Fruit fly (Drosophila melanogaster) whole organism, embryonic: ENCODE results near the gene CG10576.

ENCODE experiments used
- Atf3 ChIP-seq: fragments of 200-800 bp; sonication (Bioruptor generic); optimal IDR thresholded peaks from 3 replicates; lab custom pipeline; 2016; ENCODE audit warnings: missing biosample characterization, missing genetic modification characterization
- Awh ChIP-seq: fragments of 200-800 bp; sonication (Bioruptor generic); IDR thresholded peaks from 2 replicates; pipeline ENCODE4, ENCODE4 v1.3.6; 2022; ENCODE audit warnings: missing biosample characterization, missing genetic modification characterization
- CG10209 ChIP-seq: fragments of 200-800 bp; sonication (Bioruptor generic); optimal IDR thresholded peaks from 3 replicates; lab custom pipeline; 2017; ENCODE audit warnings: missing biosample characterization, mild to moderate bottlenecking, missing genetic modification characterization, missing genetic modification reagents
- CG11696 ChIP-seq: fragments of 200-800 bp; sonication (Bioruptor generic); IDR thresholded peaks from 2 replicates; pipeline ENCODE4 v1.3.6; 2022; ENCODE audit warnings: missing biosample characterization, missing genetic modification characterization
- CG15514 ChIP-seq: fragments of 200-800 bp; sonication (Bioruptor generic); optimal IDR thresholded peaks from 3 replicates; lab custom pipeline; 2017; ENCODE audit warnings: missing biosample characterization, missing genetic modification characterization, mild to moderate bottlenecking, moderate library complexity, missing genetic modification reagents
- CG1832 ChIP-seq: fragments of 200-800 bp; sonication (Bioruptor generic); optimal IDR thresholded peaks from 2 replicates; lab custom pipeline; 2017; ENCODE audit warnings: missing biosample characterization, mild to moderate bottlenecking, missing genetic modification characterization, inconsistent platforms
- CG2116 ChIP-seq: fragments of 200-800 bp; sonication (Bioruptor generic); optimal IDR thresholded peaks from 3 replicates; lab custom pipeline; 2018; ENCODE audit warnings: missing biosample characterization, mild to moderate bottlenecking, missing genetic modification characterization
- CG2199 ChIP-seq: fragments of 200-800 bp; sonication (Bioruptor generic); IDR thresholded peaks from 3 replicates; pipeline ENCODE4 v1.3.6; 2022; ENCODE audit warnings: missing biosample characterization, missing genetic modification characterization
- CG2875 ChIP-seq: fragments of 200-800 bp; sonication (Bioruptor generic); optimal IDR thresholded peaks from 2 replicates; lab custom pipeline; 2017; ENCODE audit warnings: missing biosample characterization, mild to moderate bottlenecking, missing genetic modification characterization, missing genetic modification reagents
- CG33213 ChIP-seq: fragments of 200-800 bp; sonication (Bioruptor generic); optimal IDR thresholded peaks from 3 replicates; lab custom pipeline; 2016; ENCODE audit warnings: missing biosample characterization, missing genetic modification characterization
- CG4328 ChIP-seq: fragments of 200-800 bp; sonication (Bioruptor generic); optimal IDR thresholded peaks from 3 replicates; lab custom pipeline; 2017; ENCODE audit warnings: missing biosample characterization, missing genetic modification reagents, missing genetic modification characterization
- CG6689 ChIP-seq: fragments of 200-800 bp; sonication (Bioruptor generic); IDR thresholded peaks from 2 replicates; pipeline ENCODE4 v1.3.6; 2022; ENCODE audit warnings: missing biosample characterization, missing genetic modification characterization
- CG8924 ChIP-seq: fragments of 200-800 bp; optimal IDR thresholded peaks from 3 replicates; lab custom pipeline; 2019; ENCODE audit warnings: missing biosample characterization, mild to moderate bottlenecking, missing genetic modification characterization, moderate library complexity
- CG9437 ChIP-seq: fragments of 200-800 bp; sonication (Bioruptor generic); optimal IDR thresholded peaks from 2 replicates; lab custom pipeline; 2018; ENCODE audit warnings: missing biosample characterization, mild to moderate bottlenecking, missing genetic modification characterization
- CTCF ChIP-seq: fragments of 200-800 bp; sonication (Bioruptor generic); optimal IDR thresholded peaks from 2 replicates; lab custom pipeline; 2017; ENCODE audit warnings: missing biosample characterization, mild to moderate bottlenecking, missing genetic modification characterization, moderate library complexity
- CoRest ChIP-seq: fragments of 200-800 bp; sonication (Bioruptor generic); optimal IDR thresholded peaks from 3 replicates; lab custom pipeline; 2018; ENCODE audit warnings: missing biosample characterization, mild to moderate bottlenecking, missing genetic modification characterization, moderate library complexity
- Drgx ChIP-seq: fragments of 200-800 bp; sonication (Bioruptor generic); IDR thresholded peaks from 2 replicates; pipeline ENCODE4 v1.3.6; 2022; ENCODE audit warnings: missing biosample characterization, missing genetic modification characterization
- Ets65A ChIP-seq: fragments of 200-800 bp; sonication (Bioruptor generic); peaks from one replicate; lab custom pipeline; 2016; ENCODE audit warnings: missing biosample characterization, missing genetic modification characterization
- Fer1 ChIP-seq: fragments of 200-800 bp; sonication (Bioruptor generic); optimal IDR thresholded peaks from 2 replicates; lab custom pipeline; 2017; ENCODE audit warnings: missing biosample characterization, mild to moderate bottlenecking, missing genetic modification characterization
- Fer3 ChIP-seq: fragments of 200-800 bp; sonication (Bioruptor generic); optimal IDR thresholded peaks from 2 replicates; lab custom pipeline; 2018; ENCODE audit warnings: missing biosample characterization, mild to moderate bottlenecking, missing genetic modification characterization, moderate library complexity
- Med ChIP-seq: fragments of 200-800 bp; sonication (Bioruptor generic); peaks from one replicate; lab custom pipeline; 2016; ENCODE audit warnings: missing biosample characterization, missing genetic modification characterization, mild to moderate bottlenecking, inconsistent platforms, moderate library complexity
- NC2α ChIP-seq: fragments of 200-800 bp; sonication (Bioruptor generic); optimal IDR thresholded peaks from 2 replicates; lab custom pipeline; 2016; ENCODE audit warnings: missing biosample characterization, missing genetic modification characterization
- Oli ChIP-seq: fragments of 200-800 bp; sonication (Bioruptor generic); optimal IDR thresholded peaks from 2 replicates; lab custom pipeline; 2018; ENCODE audit warnings: missing biosample characterization, mild to moderate bottlenecking, missing genetic modification characterization, moderate library complexity
- Rfx ChIP-seq: fragments of 200-800 bp; sonication (Bioruptor generic); IDR thresholded peaks from 2 replicates; pipeline ENCODE4 v1.3.6; 2022; ENCODE audit warnings: missing biosample characterization, missing genetic modification characterization
- Sin3A ChIP-seq: fragments of >200 bp; optimal IDR thresholded peaks from 2 replicates; lab custom pipeline; 2018
- chinmo ChIP-seq: fragments of 200-800 bp; sonication (Bioruptor generic); IDR thresholded peaks from 4 replicates; pipeline ENCODE4 v1.3.6; 2022; ENCODE audit warnings: missing biosample characterization, missing genetic modification characterization; ENCODE audit not compliant: partially characterized antibody
- corto ChIP-seq: fragments of 200-800 bp; sonication (Bioruptor generic); optimal IDR thresholded peaks from 2 replicates; lab custom pipeline; 2016; ENCODE audit warnings: missing biosample characterization, mild to moderate bottlenecking, missing genetic modification characterization, moderate library complexity
- en ChIP-seq: fragments of 200-800 bp; sonication (Bioruptor generic); optimal IDR thresholded peaks from 2 replicates; lab custom pipeline; 2016; ENCODE audit warnings: missing biosample characterization, missing genetic modification characterization
- gcm ChIP-seq: fragments of 200-800 bp; sonication (Bioruptor generic); optimal IDR thresholded peaks from 2 replicates; lab custom pipeline; 2019; ENCODE audit warnings: missing biosample characterization, mild to moderate bottlenecking, missing genetic modification characterization, moderate library complexity
- grau ChIP-seq: fragments of 200-800 bp; optimal IDR thresholded peaks from 3 replicates; lab custom pipeline; 2019; ENCODE audit warnings: missing biosample characterization, mild to moderate bottlenecking, missing genetic modification characterization, moderate library complexity
- gsb ChIP-seq: fragments of 200-800 bp; sonication (Bioruptor generic); IDR thresholded peaks from 2 replicates; pipeline ENCODE4 v1.3.6; 2022; ENCODE audit warnings: missing biosample characterization, missing genetic modification characterization
- gt ChIP-seq: fragments of 200-800 bp; sonication (Bioruptor generic); IDR thresholded peaks from 2 replicates; pipeline ENCODE4 v1.3.6; 2022; ENCODE audit warnings: missing biosample characterization, missing genetic modification characterization
- her ChIP-seq: fragments of 200-800 bp; sonication (Bioruptor generic); optimal IDR thresholded peaks from 2 replicates; lab custom pipeline; 2016; ENCODE audit warnings: missing biosample characterization, missing genetic modification characterization
- kay ChIP-seq: fragments of 200-800 bp; sonication (Bioruptor generic); optimal IDR thresholded peaks from 2 replicates; lab custom pipeline; 2016; ENCODE audit warnings: missing biosample characterization, missing genetic modification characterization
- lilli ChIP-seq: fragments of 200-800 bp; sonication (Bioruptor generic); optimal IDR thresholded peaks from 3 replicates; lab custom pipeline; 2016; ENCODE audit warnings: missing biosample characterization, missing genetic modification characterization
- lmd ChIP-seq: fragments of 200-800 bp; sonication (Bioruptor generic); IDR thresholded peaks from 2 replicates; pipeline ENCODE4 v1.3.6; 2022; ENCODE audit warnings: missing biosample characterization, missing genetic modification characterization
- mld ChIP-seq: fragments of 200-800 bp; sonication (Bioruptor generic); IDR thresholded peaks from 3 replicates; pipeline ENCODE4 v1.3.6; 2022; ENCODE audit warnings: missing biosample characterization, missing genetic modification characterization; ENCODE audit not compliant: partially characterized antibody
- onecut ChIP-seq: fragments of 200-800 bp; sonication (Bioruptor generic); IDR thresholded peaks from 2 replicates; pipeline ENCODE4 v1.3.6; 2022; ENCODE audit warnings: missing biosample characterization, missing genetic modification characterization
- prd ChIP-seq, 3 experiments: fragments of >200 bp in 2 of 3; fragments of 200-800 bp in 1 of 3; sonication (Bioruptor generic) in 1 of 3; optimal IDR thresholded peaks in 2 of 3; IDR thresholded peaks in 1 of 3; 2 replicates in 2 of 3; 3 replicates in 1 of 3; pipeline versions ENCODE4 v1.3.6 to Lab custom; 2017 to 2022; ENCODE audit warnings: missing biosample characterization in 1 of 3, missing genetic modification characterization in 1 of 3
- shn ChIP-seq: fragments of 200-800 bp; sonication (Bioruptor generic); optimal IDR thresholded peaks from 3 replicates; lab custom pipeline; 2016; ENCODE audit warnings: missing biosample characterization, missing genetic modification characterization
- sna ChIP-seq: fragments of 200-800 bp; sonication (Bioruptor generic); IDR thresholded peaks from 2 replicates; pipeline ENCODE4 v1.3.6; 2022; ENCODE audit warnings: missing biosample characterization, missing genetic modification characterization; ENCODE audit not compliant: partially characterized antibody
- stc ChIP-seq: fragments of 200-800 bp; sonication (Bioruptor generic); IDR thresholded peaks from 2 replicates; pipeline ENCODE4 v1.3.6; 2022; ENCODE audit warnings: missing biosample characterization, missing genetic modification characterization
- tap ChIP-seq: fragments of 200-800 bp; optimal IDR thresholded peaks from 3 replicates; lab custom pipeline; 2019; ENCODE audit warnings: missing biosample characterization, mild to moderate bottlenecking, missing genetic modification characterization, moderate library complexity
- twi ChIP-seq: fragments of 200-800 bp; optimal IDR thresholded peaks from 2 replicates; lab custom pipeline; 2019; ENCODE audit warnings: missing biosample characterization, mild to moderate bottlenecking, missing genetic modification characterization, moderate library complexity

The CG10576 gene

dm6 chr3L:5807370-5808100, 42.0 kb upstream of the CG10576 start (continued):
- TF ChIP-seq lilli (GFP tag; lab: Kevin White, UChicago) = peak; percentile 1
- no peak for TF ChIP-seq CG10209 (GFP tag; lab: Kevin White, UChicago)
- TF ChIP-seq Med (GFP tag; lab: Kevin White, UChicago) = peak; percentile 75
- no peak for TF ChIP-seq CG1832 (GFP tag; lab: Kevin White, UChicago)
- peak; percentile 30; the same call in 1 of the 2 replicates for TF ChIP-seq stc (GFP tag; lab: Robert Waterston, UW)
- 0 out of 2 replicates have a peak, but pooled peaks have one; percentile 17 for TF ChIP-seq onecut (GFP tag; lab: Robert Waterston, UW)
- TF ChIP-seq prd (optimal IDR thresholded peaks at IDR 0.05; lab: Kevin White, UChicago) = no peak
- 0 out of 3 replicates have a peak, but pooled peaks have one; percentile 20 for TF ChIP-seq prd (GFP tag; IDR thresholded peaks at IDR 0.05; lab: Robert Waterston, UW)
- no peak for TF ChIP-seq CG6689 (GFP tag; lab: Robert Waterston, UW)
- no peak for TF ChIP-seq CG2875
- TF ChIP-seq twi (tag; lab: Kevin White, UChicago) = no peak
- TF ChIP-seq her (GFP tag; lab: Kevin White, UChicago) = no peak
- TF ChIP-seq Fer1 (GFP tag; lab: Kevin White, UChicago) = peak; percentile 61
- TF ChIP-seq Rfx (GFP tag; lab: Robert Waterston, UW) = 0 out of 2 replicates have a peak, but pooled peaks have one; percentile 43
- 0 out of 2 replicates have a peak, but pooled peaks have one; percentile 13 for TF ChIP-seq lmd (GFP tag; lab: Robert Waterston, UW)
- TF ChIP-seq CG2199 = no peak
- no peak for TF ChIP-seq tap (tag; lab: Kevin White, UChicago)
- TF ChIP-seq CG33213 = no peak
- peak; percentile 45; the same call in 1 of the 4 replicates for TF ChIP-seq chinmo (GFP tag; lab: Robert Waterston, UW)
- no peak for TF ChIP-seq gcm
- no peak for TF ChIP-seq CG11696 (GFP tag; lab: Robert Waterston, UW)
- peak; percentile 60 for TF ChIP-seq Drgx
- no peak for TF ChIP-seq Sin3A (lab: Kevin White, UChicago)
- TF ChIP-seq grau (tag; lab: Kevin White, UChicago) = no peak
- no peak for TF ChIP-seq mld (GFP tag; lab: Robert Waterston, UW)
- no peak for TF ChIP-seq Ets65A
- TF ChIP-seq CoRest (tag; lab: Kevin White, UChicago) = no peak
- no peak for TF ChIP-seq CG2116
- no peak for TF ChIP-seq gsb (GFP tag; lab: Robert Waterston, UW)
- no peak for TF ChIP-seq corto
- no peak for TF ChIP-seq sna (GFP tag; lab: Robert Waterston, UW)
- TF ChIP-seq, all 482 proteins: peak for 39

DNA sequence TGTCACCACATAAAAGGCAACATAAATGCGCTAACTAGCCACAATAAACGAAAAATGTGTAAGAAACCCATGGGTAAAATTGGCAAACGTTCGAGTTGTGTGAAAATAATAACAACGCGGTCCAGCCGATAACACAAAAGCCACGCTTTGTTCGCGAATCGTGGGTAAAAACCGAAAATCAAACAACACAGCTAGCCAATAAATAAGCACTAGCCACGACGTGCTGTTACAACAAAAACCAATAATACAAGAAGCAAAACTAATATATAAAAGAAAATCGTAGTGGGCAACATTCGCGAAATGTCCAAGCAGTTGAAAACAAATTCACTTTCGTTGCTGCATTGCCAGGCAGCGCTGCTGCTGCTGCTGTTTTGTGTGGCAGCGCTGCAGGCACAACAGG, 37.2 kb upstream of the CG10576 start, which contains the start of gene CG42272:
CG42272 (plus strand) TSS at position 301 of the 400 bp plus-strand sequence.
- no peak for TF ChIP-seq gt (GFP tag; lab: Robert Waterston, UW)
- TF ChIP-seq CTCF = no peak
- TF ChIP-seq kay (GFP tag; lab: Kevin White, UChicago) = no peak
- no peak for TF ChIP-seq Oli
- no peak for TF ChIP-seq Fer3 (tag; lab: Kevin White, UChicago)
- TF ChIP-seq CG8924 (tag; lab: Kevin White, UChicago) = no peak
- TF ChIP-seq en (GFP tag; lab: Kevin White, UChicago) = no peak
- TF ChIP-seq CG4328 (GFP tag; lab: Kevin White, UChicago) = no peak
- no peak for TF ChIP-seq Atf3 (GFP tag; lab: Kevin White, UChicago)
- TF ChIP-seq CG9437 (GFP tag; lab: Kevin White, UChicago) = no peak
- TF ChIP-seq shn = no peak
- TF ChIP-seq Awh (GFP tag; lab: Robert Waterston, UW) = no peak
- TF ChIP-seq NC2α = no peak
- no peak for TF ChIP-seq CG15514 (GFP tag; lab: Kevin White, UChicago)
